Fruit fly (Drosophila melanogaster) whole organism, embryonic: ENCODE measurements around the gene cl.

ENCODE experiments used
- BEAF-32 ChIP-seq: fragments of 200-800 bp; sonication (Bioruptor generic); optimal IDR thresholded peaks from 3 replicates; lab custom pipeline; 2017; ENCODE audit warnings: missing biosample characterization, missing genetic modification characterization, mild to moderate bottlenecking, moderate library complexity, missing genetic modification reagents
- CG11504 ChIP-seq: fragments of 200-800 bp; sonication (Bioruptor generic); optimal IDR thresholded peaks from 3 replicates; lab custom pipeline; 2019; ENCODE audit warnings: missing biosample characterization, mild to moderate bottlenecking, missing genetic modification characterization, moderate library complexity
- CG13287 ChIP-seq: fragments of 200-800 bp; sonication (Bioruptor generic); IDR thresholded peaks from 2 replicates; pipeline ENCODE4 v1.3.6; 2022; ENCODE audit warnings: missing biosample characterization, missing genetic modification characterization; ENCODE audit not compliant: partially characterized antibody
- CG14860 ChIP-seq: fragments of 200-800 bp; sonication (Bioruptor generic); IDR thresholded peaks from 3 replicates; pipeline ENCODE4 v1.3.6; 2022; ENCODE audit warnings: missing biosample characterization, missing genetic modification characterization; ENCODE audit not compliant: partially characterized antibody
- CG14965 ChIP-seq: fragments of 200-800 bp; sonication (Bioruptor generic); optimal IDR thresholded peaks from 2 replicates; lab custom pipeline; 2016; ENCODE audit warnings: missing biosample characterization, missing genetic modification characterization, borderline replicate concordance
- CG1792 ChIP-seq: fragments of 200-800 bp; sonication (Bioruptor generic); optimal IDR thresholded peaks from 2 replicates; lab custom pipeline; 2016; ENCODE audit warnings: missing biosample characterization, missing genetic modification characterization
- CG34224 ChIP-seq: fragments of 200-800 bp; sonication (Bioruptor generic); IDR thresholded peaks from 3 replicates; pipeline ENCODE4 v1.3.6; 2022; ENCODE audit warnings: missing biosample characterization, missing genetic modification characterization; ENCODE audit not compliant: partially characterized antibody
- CG3838 ChIP-seq: fragments of 200-800 bp; sonication (Bioruptor generic); optimal IDR thresholded peaks from 3 replicates; lab custom pipeline; 2016; ENCODE audit warnings: missing biosample characterization, missing genetic modification characterization
- CG3847 ChIP-seq: fragments of 200-800 bp; sonication (Bioruptor generic); IDR thresholded peaks from 2 replicates; pipeline ENCODE4 v1.3.6; 2022; ENCODE audit warnings: missing biosample characterization, missing genetic modification characterization
- CG6791 ChIP-seq: fragments of 200-800 bp; sonication (Bioruptor generic); IDR thresholded peaks from 3 replicates; pipeline ENCODE4 v1.3.6; 2022; ENCODE audit warnings: missing biosample characterization, missing genetic modification characterization; ENCODE audit not compliant: partially characterized antibody
- CG7963 ChIP-seq: fragments of 200-800 bp; sonication (Bioruptor generic); IDR thresholded peaks from 3 replicates; pipeline ENCODE4 v1.3.6; 2022; ENCODE audit warnings: missing biosample characterization, missing genetic modification characterization; ENCODE audit not compliant: partially characterized antibody
- CG9609 ChIP-seq: fragments of 200-800 bp; sonication (Bioruptor generic); optimal IDR thresholded peaks from 3 replicates; lab custom pipeline; 2016; ENCODE audit warnings: missing biosample characterization, missing genetic modification characterization
- CG9797 ChIP-seq: fragments of 200-800 bp; sonication (Bioruptor generic); optimal IDR thresholded peaks from 3 replicates; lab custom pipeline; 2018; ENCODE audit warnings: missing biosample characterization, mild to moderate bottlenecking, missing genetic modification characterization
- Doc3 ChIP-seq: fragments of 200-800 bp; sonication (Bioruptor generic); IDR thresholded peaks from 3 replicates; pipeline ENCODE4 v1.3.6; 2022; ENCODE audit warnings: missing biosample characterization, missing genetic modification characterization; ENCODE audit not compliant: partially characterized antibody
- E2f2 ChIP-seq: fragments of 200-800 bp; sonication (Bioruptor generic); IDR thresholded peaks from 2 replicates; pipeline ENCODE4 v1.3.6; 2022; ENCODE audit warnings: missing biosample characterization, missing genetic modification characterization
- Fer1 ChIP-seq: fragments of 200-800 bp; sonication (Bioruptor generic); optimal IDR thresholded peaks from 2 replicates; lab custom pipeline; 2017; ENCODE audit warnings: missing biosample characterization, mild to moderate bottlenecking, missing genetic modification characterization
- HLH4C ChIP-seq: fragments of 200-800 bp; sonication (Bioruptor generic); IDR thresholded peaks from 3 replicates; pipeline ENCODE4 v1.3.6; 2022; ENCODE audit warnings: missing biosample characterization, missing genetic modification characterization; ENCODE audit not compliant: partially characterized antibody
- Hmr ChIP-seq: fragments of 200-800 bp; sonication (Bioruptor generic); optimal IDR thresholded peaks from 3 replicates; lab custom pipeline; 2017; ENCODE audit warnings: mild to moderate bottlenecking, missing biosample characterization, missing genetic modification reagents, missing genetic modification characterization
- Mad ChIP-seq: fragments of 200-800 bp; sonication (Bioruptor generic); optimal IDR thresholded peaks from 2 replicates; lab custom pipeline; 2016; ENCODE audit warnings: missing biosample characterization, missing genetic modification characterization
- Mrtf ChIP-seq: fragments of 200-800 bp; sonication (Bioruptor generic); IDR thresholded peaks from 3 replicates; pipeline ENCODE4 v1.3.6; 2022; ENCODE audit warnings: missing biosample characterization, missing genetic modification characterization
- Myb ChIP-seq: fragments of 200-800 bp; sonication (Bioruptor generic); optimal IDR thresholded peaks from 2 replicates; lab custom pipeline; 2016; ENCODE audit warnings: missing biosample characterization, missing genetic modification characterization
- Pdp1 ChIP-seq, 2 experiments: fragments of 200-800 bp; sonication (Bioruptor generic); optimal IDR thresholded peaks; 3 replicates each; lab custom pipeline; 2016; ENCODE audit warnings: missing biosample characterization in 2 of 2, missing genetic modification characterization in 2 of 2, mild to moderate bottlenecking in 1 of 2, moderate library complexity in 1 of 2
- Six4 ChIP-seq: fragments of 200-800 bp; sonication (Bioruptor generic); optimal IDR thresholded peaks from 2 replicates; lab custom pipeline; 2016; ENCODE audit warnings: missing biosample characterization, missing genetic modification characterization
- Spps ChIP-seq: fragments of 200-800 bp; sonication (Bioruptor generic); optimal IDR thresholded peaks from 2 replicates; lab custom pipeline; 2018; ENCODE audit warnings: missing biosample characterization, mild to moderate bottlenecking, missing genetic modification characterization
- Sry-δ ChIP-seq: fragments of 200-800 bp; sonication (Bioruptor generic); optimal IDR thresholded peaks from 2 replicates; lab custom pipeline; 2016; ENCODE audit warnings: missing biosample characterization, missing genetic modification characterization
- abd-A ChIP-seq: fragments of 200-800 bp; sonication (Bioruptor generic); optimal IDR thresholded peaks from 3 replicates; lab custom pipeline; 2019; ENCODE audit warnings: missing biosample characterization, mild to moderate bottlenecking, missing genetic modification characterization, moderate library complexity
- ato ChIP-seq: fragments of 200-800 bp; sonication (Bioruptor generic); IDR thresholded peaks from 2 replicates; pipeline ENCODE4 v1.3.6; 2022; ENCODE audit warnings: missing biosample characterization, missing genetic modification characterization; ENCODE audit not compliant: partially characterized antibody
- crp ChIP-seq, 2 experiments: fragments of 200-800 bp; sonication (Bioruptor generic); optimal IDR thresholded peaks; 2 replicates in 1 of 2; 3 replicates in 1 of 2; lab custom pipeline; 2017; ENCODE audit warnings: missing biosample characterization in 2 of 2, missing genetic modification characterization in 2 of 2, mild to moderate bottlenecking in 1 of 2, moderate library complexity in 1 of 2
- cwo ChIP-seq: fragments of 200-800 bp; sonication (Bioruptor generic); optimal IDR thresholded peaks from 3 replicates; lab custom pipeline; 2017; ENCODE audit warnings: missing biosample characterization, missing genetic modification characterization, mild to moderate bottlenecking, moderate library complexity, missing genetic modification reagents
- dm ChIP-seq: fragments of 200-800 bp; sonication (Bioruptor generic); optimal IDR thresholded peaks from 3 replicates; lab custom pipeline; 2016; ENCODE audit warnings: missing biosample characterization, missing genetic modification characterization
- eyg ChIP-seq: fragments of 200-800 bp; sonication (Bioruptor generic); optimal IDR thresholded peaks from 3 replicates; lab custom pipeline; 2016; ENCODE audit warnings: missing biosample characterization, missing genetic modification characterization
- gsb-n ChIP-seq: fragments of 200-800 bp; sonication (Bioruptor generic); optimal IDR thresholded peaks from 3 replicates; lab custom pipeline; 2018; ENCODE audit warnings: missing biosample characterization, mild to moderate bottlenecking, missing genetic modification characterization
- hbn ChIP-seq: fragments of 200-800 bp; sonication (Bioruptor generic); IDR thresholded peaks from 2 replicates; pipeline ENCODE4 v1.3.6; 2022; ENCODE audit warnings: missing biosample characterization, missing genetic modification characterization; ENCODE audit not compliant: partially characterized antibody
- inv ChIP-seq: fragments of 200-800 bp; sonication (Bioruptor generic); IDR thresholded peaks from 2 replicates; pipeline ENCODE4 v1.3.6; 2022; ENCODE audit warnings: missing biosample characterization, missing genetic modification characterization; ENCODE audit not compliant: partially characterized antibody
- jing ChIP-seq: fragments of 200-800 bp; sonication (Bioruptor generic); optimal IDR thresholded peaks from 2 replicates; lab custom pipeline; 2018; ENCODE audit warnings: missing biosample characterization, mild to moderate bottlenecking, missing genetic modification characterization
- mld ChIP-seq: fragments of 200-800 bp; sonication (Bioruptor generic); IDR thresholded peaks from 3 replicates; pipeline ENCODE4 v1.3.6; 2022; ENCODE audit warnings: missing biosample characterization, missing genetic modification characterization; ENCODE audit not compliant: partially characterized antibody
- nerfin-2 ChIP-seq: fragments of 200-800 bp; sonication (Bioruptor generic); IDR thresholded peaks from 2 replicates; pipeline ENCODE4 v1.3.6; 2022; ENCODE audit warnings: missing biosample characterization, missing genetic modification characterization; ENCODE audit not compliant: partially characterized antibody
- nmo ChIP-seq: fragments of 200-800 bp; sonication (Bioruptor generic); optimal IDR thresholded peaks from 2 replicates; lab custom pipeline; 2018; ENCODE audit warnings: missing biosample characterization, mild to moderate bottlenecking, missing genetic modification characterization, moderate library complexity
- onecut ChIP-seq: fragments of 200-800 bp; sonication (Bioruptor generic); IDR thresholded peaks from 2 replicates; pipeline ENCODE4 v1.3.6; 2022; ENCODE audit warnings: missing biosample characterization, missing genetic modification characterization
- pho ChIP-seq: fragments of 200-800 bp; sonication (Bioruptor generic); optimal IDR thresholded peaks from 2 replicates; lab custom pipeline; 2016; ENCODE audit warnings: missing biosample characterization, missing genetic modification characterization
- pzg ChIP-seq: fragments of 200-800 bp; sonication (Bioruptor generic); optimal IDR thresholded peaks from 3 replicates; lab custom pipeline; 2018; ENCODE audit warnings: missing biosample characterization, mild to moderate bottlenecking, missing genetic modification characterization, moderate library complexity
- sim ChIP-seq: fragments of 200-800 bp; sonication (Bioruptor generic); IDR thresholded peaks from 2 replicates; pipeline ENCODE4 v1.3.6; 2022; ENCODE audit warnings: missing biosample characterization, missing genetic modification characterization
- slou ChIP-seq: fragments of 200-800 bp; sonication (Bioruptor generic); optimal IDR thresholded peaks from 3 replicates; lab custom pipeline; 2016; ENCODE audit warnings: missing biosample characterization, missing genetic modification characterization
- stwl ChIP-seq: fragments of 200-800 bp; sonication (Bioruptor generic); optimal IDR thresholded peaks from 3 replicates; lab custom pipeline; 2018; ENCODE audit warnings: missing biosample characterization, mild to moderate bottlenecking, missing genetic modification characterization, moderate library complexity
- tna ChIP-seq: fragments of 200-800 bp; sonication (Bioruptor generic); IDR thresholded peaks from 2 replicates; pipeline ENCODE4 v1.3.6; 2022; ENCODE audit warnings: missing biosample characterization, missing genetic modification characterization; ENCODE audit not compliant: partially characterized antibody
- vnd ChIP-seq: fragments of 200-800 bp; sonication (Bioruptor generic); IDR thresholded peaks from 3 replicates; pipeline ENCODE4 v1.3.6; 2022; ENCODE audit warnings: missing biosample characterization, missing genetic modification characterization; ENCODE audit not compliant: partially characterized antibody

Gene cl

DNA sequence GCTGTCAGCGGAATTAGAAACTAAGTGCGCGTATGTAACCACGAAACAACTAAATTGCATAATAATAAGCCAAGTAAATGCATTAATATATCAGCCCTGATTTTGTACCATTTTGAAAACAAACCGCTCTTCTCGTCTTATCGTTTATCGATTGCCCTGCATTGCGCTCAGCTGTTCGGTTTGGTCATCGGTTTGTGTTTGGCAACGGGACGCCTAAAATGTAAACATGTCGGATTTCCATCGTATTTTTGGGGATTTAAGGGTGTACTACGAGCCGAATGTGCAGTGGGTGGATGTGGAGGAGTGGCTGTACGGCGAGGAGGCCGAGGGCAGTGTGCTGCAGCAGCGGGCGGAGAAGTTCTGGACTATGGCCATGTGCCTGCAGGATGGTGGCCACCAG lies 5.8 kb downstream of the cl start, which contains the start of gene Cap-D3 (continued):
- TF ChIP-seq eyg (GFP tag; lab: Kevin White, UChicago), result no peak
- TF ChIP-seq Mrtf (GFP tag; lab: Robert Waterston, UW), result no peak
- TF ChIP-seq Mad (GFP tag; lab: Kevin White, UChicago), result no peak
- no peak for TF ChIP-seq gsb-n (tag; lab: Kevin White, UChicago)
- TF ChIP-seq Pdp1 (GFP tag; optimal IDR thresholded peaks at IDR 0.05; lab: Kevin White, UChicago), result peak in 1 of 2 experiments; percentile 62
- TF ChIP-seq Hmr (GFP tag; lab: Kevin White, UChicago), result no peak
- TF ChIP-seq CG11504, result no peak
- TF ChIP-seq Myb, result peak; percentile 78
- TF ChIP-seq Six4 (GFP tag; lab: Kevin White, UChicago), result no peak

DNA sequence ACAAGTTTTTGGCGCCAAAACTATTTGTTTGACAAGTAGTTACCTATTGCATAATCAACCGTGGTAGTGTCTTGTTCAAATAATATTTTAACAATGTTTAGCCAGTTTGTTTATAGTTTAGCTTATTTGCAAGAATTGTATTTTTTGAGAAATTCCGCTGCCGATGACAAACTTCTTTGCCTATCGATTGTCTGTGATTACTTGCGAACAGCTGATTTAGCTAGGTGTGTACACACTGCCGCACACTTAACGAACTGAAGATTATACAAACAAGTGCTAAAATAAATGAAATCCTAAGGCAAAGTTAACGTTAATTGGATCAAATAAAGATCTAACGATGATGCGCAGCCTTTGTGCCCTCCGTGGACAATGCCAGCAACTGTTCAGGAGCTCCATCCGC lies 6.8 kb downstream of the cl start, which contains the start of gene Cox11:
Gene Cox11 (plus strand): TSS at position 220 of the 400 bp plus-strand sequence.
- TF ChIP-seq nerfin-2 (GFP tag; lab: Robert Waterston, UW) (peak; percentile 45; the same call in 1 of the 2 replicates), mld (0 out of 3 replicates have a peak, but pooled peaks have one; percentile 20), Sry-δ (GFP tag; lab: Kevin White, UChicago) (peak; percentile 10), tna (GFP tag; lab: Robert Waterston, UW) (peak; percentile 64; the same call in 1 of the 2 replicates), CG34224 (peak; percentile 61; the same call in 1 of the 3 replicates), CG3838 (GFP tag; lab: Kevin White, UChicago) (no peak), CG13287 (GFP tag; lab: Robert Waterston, UW) (peak; percentile 51), pzg (GFP tag; lab: Kevin White, UChicago) (peak; percentile 35), dm (GFP tag; lab: Kevin White, UChicago) (no peak), inv (GFP tag; lab: Robert Waterston, UW) (no peak), CG9797 (GFP tag; lab: Kevin White, UChicago) (no peak), vnd (0 out of 3 replicates have a peak, but pooled peaks have one; percentile 44), CG7963 (GFP tag; lab: Robert Waterston, UW) (peak; percentile 53; the same call in 2 of the 3 replicates), E2f2 (peak; percentile 87), cwo (no peak), ato (0 out of 2 replicates have a peak, but pooled peaks have one; percentile 21), BEAF-32 (peak; percentile 27), Spps (tag; lab: Kevin White, UChicago) (no peak), Doc3 (0 out of 3 replicates have a peak, but pooled peaks have one; percentile 20), CG9609 (GFP tag; lab: Kevin White, UChicago) (no peak), Fer1 (no peak), crp (GFP tag; optimal IDR thresholded peaks at IDR 0.05; lab: Kevin White, UChicago) (peak in 1 of 2 experiments; percentile 88), CG14965 (no peak), CG6791 (GFP tag; lab: Robert Waterston, UW) (peak; percentile 69; the same call in 1 of the 3 replicates), onecut (no peak), Pdp1 (GFP tag; optimal IDR thresholded peaks at IDR 0.05; lab: Kevin White, UChicago) (peak in 1 of 2 experiments; percentile 58), pho (GFP tag; lab: Kevin White, UChicago) (no peak), sim (GFP tag; lab: Robert Waterston, UW) (no peak), HLH4C (peak; percentile 77), CG3847 (GFP tag; lab: Robert Waterston, UW) (no peak), stwl (peak; percentile 18), hbn (peak; percentile 27; the same call in 1 of the 2 replicates), nmo (GFP tag; lab: Kevin White, UChicago) (no peak), abd-A (no peak), CG1792 (GFP tag; lab: Kevin White, UChicago) (no peak), CG14860 (peak; percentile 51; the same call in 1 of the 3 replicates), slou (GFP tag; lab: Kevin White, UChicago) (no peak), jing (GFP tag; lab: Kevin White, UChicago) (no peak)
